Fruit fly (Drosophila melanogaster) whole organism, prepupa: Measurements from ENCODE around the gene CG45067.
A peak's percentile ranks its signal among the peaks of the same experiment; 100 is the strongest.

ENCODE experiments used
- Blimp-1 ChIP-seq: fragments of 200-800 bp; sonication (Bioruptor generic); optimal IDR thresholded peaks from 3 replicates; lab custom pipeline; 2017; ENCODE audit warnings: missing biosample characterization, missing genetic modification characterization, mild to moderate bottlenecking, moderate library complexity, missing genetic modification reagents
- CG10669 ChIP-seq: fragments of 200-800 bp; sonication (Bioruptor generic); optimal IDR thresholded peaks from 3 replicates; lab custom pipeline; 2018; ENCODE audit warnings: missing biosample characterization, mild to moderate bottlenecking, missing genetic modification characterization, moderate library complexity
- CG11294 ChIP-seq: fragments of 200-800 bp; sonication (Bioruptor generic); IDR thresholded peaks from 2 replicates; pipeline ENCODE4 v1.3.6; 2022; ENCODE audit warnings: missing biosample characterization, missing genetic modification characterization
- CG11762 ChIP-seq: fragments of 200-800 bp; sonication (Bioruptor generic); optimal IDR thresholded peaks from 3 replicates; lab custom pipeline; 2016; ENCODE audit warnings: missing biosample characterization, missing genetic modification characterization; ENCODE audit not compliant: insufficient read depth
- CG11902 ChIP-seq: fragments of 200-800 bp; sonication (Bioruptor generic); optimal IDR thresholded peaks from 3 replicates; lab custom pipeline; 2016; ENCODE audit warnings: missing biosample characterization, missing genetic modification characterization
- CG1621 ChIP-seq: fragments of 200-800 bp; sonication (Bioruptor generic); optimal IDR thresholded peaks from 3 replicates; lab custom pipeline; 2018; ENCODE audit warnings: missing biosample characterization, mild to moderate bottlenecking, missing genetic modification characterization
- CG31627 ChIP-seq: fragments of 200-800 bp; sonication (Bioruptor generic); optimal IDR thresholded peaks from 3 replicates; lab custom pipeline; 2016; ENCODE audit warnings: missing biosample characterization, missing genetic modification characterization
- CG32006 ChIP-seq: fragments of 200-800 bp; sonication (Bioruptor generic); optimal IDR thresholded peaks from 3 replicates; lab custom pipeline; 2017; ENCODE audit warnings: missing biosample characterization, mild to moderate bottlenecking, missing genetic modification characterization
- CG34406 ChIP-seq: fragments of 200-800 bp; sonication (Bioruptor generic); optimal IDR thresholded peaks from 3 replicates; lab custom pipeline; 2016; ENCODE audit warnings: missing biosample characterization, missing genetic modification characterization
- CG3919 ChIP-seq: fragments of 200-800 bp; sonication (Bioruptor generic); optimal IDR thresholded peaks from 3 replicates; lab custom pipeline; 2016; ENCODE audit warnings: missing biosample characterization, missing genetic modification characterization
- CG6276 ChIP-seq: fragments of 200-800 bp; sonication (Bioruptor generic); optimal IDR thresholded peaks from 2 replicates; lab custom pipeline; 2017; ENCODE audit warnings: missing biosample characterization, mild to moderate bottlenecking, missing genetic modification characterization
- CG6792 ChIP-seq: fragments of 200-800 bp; sonication (Bioruptor generic); optimal IDR thresholded peaks from 3 replicates; lab custom pipeline; 2016; ENCODE audit warnings: missing biosample characterization, missing genetic modification characterization
- CG6808 ChIP-seq: fragments of 200-800 bp; sonication (Bioruptor generic); optimal IDR thresholded peaks from 3 replicates; lab custom pipeline; 2017; ENCODE audit warnings: missing biosample characterization, missing genetic modification characterization, mild to moderate bottlenecking, moderate library complexity, missing genetic modification reagents
- CG6854 ChIP-seq: fragments of 200-800 bp; sonication (Bioruptor generic); optimal IDR thresholded peaks from 2 replicates; lab custom pipeline; 2017; ENCODE audit warnings: missing biosample characterization, mild to moderate bottlenecking, missing genetic modification characterization
- CG7368 ChIP-seq: fragments of 200-800 bp; sonication (Bioruptor generic); optimal IDR thresholded peaks from 3 replicates; lab custom pipeline; 2016; ENCODE audit warnings: missing biosample characterization, missing genetic modification characterization
- CG8119 ChIP-seq: fragments of 200-800 bp; sonication (Bioruptor generic); IDR thresholded peaks from 3 replicates; pipeline ENCODE4 v1.3.6; 2022; ENCODE audit warnings: missing biosample characterization, missing genetic modification characterization
- CG8632 ChIP-seq: fragments of 200-800 bp; sonication (Bioruptor generic); optimal IDR thresholded peaks from 3 replicates; lab custom pipeline; 2016; ENCODE audit warnings: missing biosample characterization, missing genetic modification characterization
- CG9139 ChIP-seq: fragments of 200-800 bp; sonication (Bioruptor generic); optimal IDR thresholded peaks from 3 replicates; lab custom pipeline; 2017; ENCODE audit warnings: missing biosample characterization, mild to moderate bottlenecking, missing genetic modification characterization
- Eip75B ChIP-seq: fragments of 200-800 bp; sonication (Bioruptor generic); optimal IDR thresholded peaks from 3 replicates; lab custom pipeline; 2016; ENCODE audit warnings: missing biosample characterization, missing genetic modification characterization
- Eip78C ChIP-seq: fragments of 200-800 bp; sonication (Bioruptor generic); peaks from one replicate; lab custom pipeline; 2016; ENCODE audit warnings: missing biosample characterization, missing genetic modification characterization
- Eip93F ChIP-seq: fragments of 200-800 bp; sonication (Bioruptor generic); optimal IDR thresholded peaks from 2 replicates; lab custom pipeline; 2016; ENCODE audit warnings: missing biosample characterization, mild to moderate bottlenecking, missing genetic modification characterization
- Ets96B ChIP-seq: fragments of 200-800 bp; optimal IDR thresholded peaks from 2 replicates; lab custom pipeline; 2019; ENCODE audit warnings: missing biosample characterization, mild to moderate bottlenecking, missing genetic modification characterization, moderate library complexity
- Gug ChIP-seq: fragments of 200-800 bp; sonication (Bioruptor generic); IDR thresholded peaks from 2 replicates; pipeline ENCODE4 v1.3.6; 2022; ENCODE audit warnings: missing biosample characterization, missing genetic modification characterization
- Hr38 ChIP-seq: sonication (Bioruptor generic); optimal IDR thresholded peaks from 2 replicates; lab custom pipeline; 2016; ENCODE audit warnings: missing biosample characterization, missing genetic modification characterization
- Hr4 ChIP-seq: fragments of 200-800 bp; sonication (Bioruptor generic); optimal IDR thresholded peaks from 3 replicates; lab custom pipeline; 2016; ENCODE audit warnings: missing biosample characterization, missing genetic modification characterization
- Lpt ChIP-seq: fragments of 200-800 bp; sonication (Bioruptor generic); optimal IDR thresholded peaks from 3 replicates; lab custom pipeline; 2016; ENCODE audit warnings: missing biosample characterization, missing genetic modification characterization
- Met ChIP-seq: fragments of 200-800 bp; sonication (Bioruptor generic); optimal IDR thresholded peaks from 3 replicates; lab custom pipeline; 2016; ENCODE audit warnings: missing biosample characterization, missing genetic modification characterization
- OdsH ChIP-seq: fragments of 200-800 bp; sonication (Bioruptor generic); optimal IDR thresholded peaks from 3 replicates; lab custom pipeline; 2016; ENCODE audit warnings: missing biosample characterization, missing genetic modification characterization
- Smox ChIP-seq: fragments of 200-800 bp; sonication (Bioruptor generic); optimal IDR thresholded peaks from 3 replicates; lab custom pipeline; 2016; ENCODE audit warnings: missing biosample characterization, missing genetic modification characterization
- Sox102F ChIP-seq: fragments of 200-800 bp; sonication (Bioruptor generic); optimal IDR thresholded peaks from 2 replicates; lab custom pipeline; 2016; ENCODE audit warnings: missing biosample characterization, mild to moderate bottlenecking, missing genetic modification characterization
- Sox14 ChIP-seq: fragments of 200-800 bp; sonication (Bioruptor generic); optimal IDR thresholded peaks from 3 replicates; lab custom pipeline; 2016; ENCODE audit warnings: missing biosample characterization, missing genetic modification characterization
- Sox15 ChIP-seq: fragments of 200-800 bp; sonication (Bioruptor generic); optimal IDR thresholded peaks from 3 replicates; lab custom pipeline; 2016; ENCODE audit warnings: missing biosample characterization, missing genetic modification characterization
- achi ChIP-seq: fragments of 200-800 bp; sonication (Bioruptor generic); optimal IDR thresholded peaks from 3 replicates; lab custom pipeline; 2016; ENCODE audit warnings: missing biosample characterization, missing genetic modification characterization
- cyc ChIP-seq: fragments of 200-800 bp; sonication (Bioruptor generic); optimal IDR thresholded peaks from 3 replicates; lab custom pipeline; 2016; ENCODE audit warnings: missing biosample characterization, missing genetic modification characterization
- dac ChIP-seq: fragments of 200-800 bp; sonication (Bioruptor generic); optimal IDR thresholded peaks from 2 replicates; lab custom pipeline; 2017; ENCODE audit warnings: missing biosample characterization, mild to moderate bottlenecking, missing genetic modification characterization
- eg ChIP-seq: fragments of 200-800 bp; sonication (Bioruptor generic); IDR thresholded peaks from 3 replicates; pipeline ENCODE4 v1.3.6; 2022; ENCODE audit warnings: missing biosample characterization, missing genetic modification characterization
- esn ChIP-seq: fragments of 200-800 bp; sonication (Bioruptor generic); optimal IDR thresholded peaks from 2 replicates; lab custom pipeline; 2016; ENCODE audit warnings: missing biosample characterization, mild to moderate bottlenecking, missing genetic modification characterization, moderate library complexity
- fd59A ChIP-seq: fragments of 200-800 bp; sonication (Bioruptor generic); optimal IDR thresholded peaks from 2 replicates; lab custom pipeline; 2017; ENCODE audit warnings: missing biosample characterization, mild to moderate bottlenecking, missing genetic modification characterization, missing genetic modification reagents
- fd85E ChIP-seq: fragments of 200-800 bp; sonication (Bioruptor generic); optimal IDR thresholded peaks from 3 replicates; lab custom pipeline; 2016; ENCODE audit warnings: missing biosample characterization, missing genetic modification characterization
- fkh ChIP-seq: fragments of 200-800 bp; sonication (Bioruptor generic); optimal IDR thresholded peaks from 3 replicates; lab custom pipeline; 2017; ENCODE audit warnings: missing biosample characterization, mild to moderate bottlenecking, missing genetic modification characterization, moderate library complexity
- net ChIP-seq: fragments of 200-800 bp; sonication (Bioruptor generic); optimal IDR thresholded peaks from 3 replicates; lab custom pipeline; 2016; ENCODE audit warnings: missing biosample characterization, missing genetic modification characterization
- pdm3 ChIP-seq: fragments of 200-800 bp; sonication (Bioruptor generic); optimal IDR thresholded peaks from 3 replicates; lab custom pipeline; 2016; ENCODE audit warnings: missing biosample characterization, missing genetic modification characterization
- salr ChIP-seq, 2 experiments: fragments of 200-800 bp; sonication (Bioruptor generic); optimal IDR thresholded peaks; 3 replicates each; lab custom pipeline; 2016 to 2018; ENCODE audit warnings: missing biosample characterization in 2 of 2, missing genetic modification characterization in 2 of 2, mild to moderate bottlenecking in 1 of 2
- spab ChIP-seq: fragments of 200-800 bp; sonication (Bioruptor generic); optimal IDR thresholded peaks from 2 replicates; lab custom pipeline; 2017; ENCODE audit warnings: missing biosample characterization, mild to moderate bottlenecking, missing genetic modification characterization, missing genetic modification reagents
- topi ChIP-seq: fragments of 200-800 bp; sonication (Bioruptor generic); optimal IDR thresholded peaks from 3 replicates; lab custom pipeline; 2016; ENCODE audit warnings: missing biosample characterization, missing genetic modification characterization
- vri ChIP-seq: fragments of 200-800 bp; sonication (Bioruptor generic); optimal IDR thresholded peaks from 3 replicates; lab custom pipeline; 2016; ENCODE audit warnings: missing biosample characterization, mild to moderate bottlenecking, missing genetic modification characterization

CG45067 gene

DNA sequence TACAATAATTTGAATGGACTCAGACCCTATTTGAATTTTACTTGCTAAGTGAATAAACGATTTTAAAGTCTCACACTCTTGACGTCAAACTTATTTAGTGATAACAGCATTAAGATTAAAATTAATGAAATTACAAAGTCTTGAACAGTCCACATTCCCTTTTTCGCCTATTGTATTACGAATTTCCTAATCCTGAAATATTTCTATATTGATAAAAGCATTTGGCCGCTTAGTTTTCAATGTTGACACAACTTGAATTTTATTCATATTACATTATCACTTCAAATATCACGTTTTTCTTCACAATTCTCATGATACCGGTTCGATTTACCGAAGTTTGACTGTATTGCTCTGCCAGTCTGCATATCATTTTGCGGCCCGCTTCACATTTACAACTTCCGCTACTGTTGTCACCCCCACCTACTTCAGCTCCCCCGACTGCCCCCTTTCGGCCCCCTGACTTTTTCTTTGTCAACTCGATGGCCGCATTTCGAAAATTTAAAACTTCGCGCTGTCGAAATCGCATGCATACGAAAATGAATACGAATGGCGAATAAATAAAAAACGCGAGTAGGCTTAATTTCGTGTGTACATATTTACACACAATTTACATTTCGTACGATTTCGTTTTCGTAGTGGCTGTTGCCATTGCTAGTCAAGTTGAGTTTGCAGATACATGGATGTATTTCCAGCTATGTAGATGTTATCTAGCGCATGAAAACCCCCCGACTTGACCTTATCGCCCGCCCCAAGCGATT is 35.7 kb downstream of the CG45067 start (continued):
- no peak for TF ChIP-seq fd59A (GFP tag; lab: Kevin White, UChicago)
- peak; percentile 87 for TF ChIP-seq Eip78C (GFP tag; lab: Kevin White, UChicago)
- TF ChIP-seq eg (GFP tag; lab: Robert Waterston, UW): no peak
- no peak for TF ChIP-seq Eip75B (GFP tag; lab: Kevin White, UChicago)
- TF ChIP-seq CG9139 (GFP tag; lab: Kevin White, UChicago): no peak
- no peak for TF ChIP-seq dac (GFP tag; lab: Kevin White, UChicago)
- TF ChIP-seq CG31627 (GFP tag; lab: Kevin White, UChicago): peak; percentile 73
- peak; percentile 50 for TF ChIP-seq esn
- TF ChIP-seq CG11762 (GFP tag; lab: Kevin White, UChicago): peak; percentile 58
- no peak for TF ChIP-seq CG11294 (GFP tag; lab: Robert Waterston, UW)

DNA sequence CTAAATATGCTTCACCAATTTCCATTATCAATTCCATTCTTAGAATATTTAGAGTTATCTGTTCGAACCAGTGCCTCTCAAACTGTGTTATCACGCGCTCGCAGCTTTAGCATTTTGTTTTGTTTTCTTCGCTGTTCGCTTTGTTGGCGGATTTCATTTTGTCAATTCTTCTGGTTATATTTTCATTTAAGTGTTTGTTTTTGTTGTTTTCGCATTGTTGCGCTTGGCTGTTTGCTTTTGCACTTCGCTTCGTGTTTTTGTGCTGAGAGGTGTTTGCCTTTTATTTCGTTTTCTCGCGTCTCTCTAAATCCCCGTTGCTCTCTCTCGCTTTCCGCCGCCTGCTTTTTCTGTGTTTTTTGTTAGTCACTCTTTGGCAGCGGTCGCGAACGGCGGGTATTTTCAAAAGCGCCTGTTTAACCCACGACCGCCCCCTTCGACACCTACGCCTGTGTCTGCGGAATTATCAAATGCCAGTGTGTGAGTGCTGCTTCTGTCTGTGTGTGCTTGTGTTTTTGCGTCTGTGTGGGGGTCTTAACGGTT is 36.6 kb downstream of the CG45067 start:
- peak; percentile 61 for TF ChIP-seq esn
- TF ChIP-seq CG11294 (GFP tag; lab: Robert Waterston, UW): 0 out of 2 replicates have a peak, but pooled peaks have one; percentile 9
- TF ChIP-seq Gug: no peak
- TF ChIP-seq cyc (GFP tag; lab: Kevin White, UChicago): peak; percentile 23
- TF ChIP-seq CG7368 (GFP tag; lab: Kevin White, UChicago): peak; percentile 26
- peak; percentile 16 for TF ChIP-seq fd59A (GFP tag; lab: Kevin White, UChicago)
- peak; percentile 77 for TF ChIP-seq eg (GFP tag; lab: Robert Waterston, UW)
- peak; percentile 86 for TF ChIP-seq Sox102F (GFP tag; lab: Kevin White, UChicago)
- no peak for TF ChIP-seq CG11762 (GFP tag; lab: Kevin White, UChicago)
- no peak for TF ChIP-seq CG31627 (GFP tag; lab: Kevin White, UChicago)
- TF ChIP-seq salr (GFP tag; optimal IDR thresholded peaks at IDR 0.05; lab: Kevin White, UChicago): peak; percentile 4 to 61
- TF ChIP-seq Eip78C (GFP tag; lab: Kevin White, UChicago): peak; percentile 83
- TF ChIP-seq Ets96B (tag; lab: Kevin White, UChicago): peak; percentile 31
- TF ChIP-seq CG32006 (GFP tag; lab: Kevin White, UChicago): peak; percentile 21
- no peak for TF ChIP-seq Sox15 (GFP tag; lab: Kevin White, UChicago)
- TF ChIP-seq CG6808 (GFP tag; lab: Kevin White, UChicago): peak; percentile 36
- TF ChIP-seq spab: no peak
- peak; percentile 75 for TF ChIP-seq CG1621 (tag; lab: Kevin White, UChicago)
- peak; percentile 69 for TF ChIP-seq achi
- TF ChIP-seq Met (GFP tag; lab: Kevin White, UChicago): peak; percentile 72
- peak; percentile 54 for TF ChIP-seq CG6792 (GFP tag; lab: Kevin White, UChicago)
- TF ChIP-seq fd85E (GFP tag; lab: Kevin White, UChicago): peak; percentile 2
- peak; percentile 73 for TF ChIP-seq CG6854
- peak; percentile 29 for TF ChIP-seq Smox (GFP tag; lab: Kevin White, UChicago)
- TF ChIP-seq CG34406 (GFP tag; lab: Kevin White, UChicago): peak; percentile 62
- TF ChIP-seq CG9139 (GFP tag; lab: Kevin White, UChicago): peak; percentile 7
- peak; percentile 62 for TF ChIP-seq CG6276 (GFP tag; lab: Kevin White, UChicago)
- TF ChIP-seq CG8632 (GFP tag; lab: Kevin White, UChicago): peak; percentile 62
- peak; percentile 52 for TF ChIP-seq CG10669 (GFP tag; lab: Kevin White, UChicago)
- TF ChIP-seq CG3919 (GFP tag; lab: Kevin White, UChicago): peak; percentile 48
- no peak for TF ChIP-seq Blimp-1 (GFP tag; lab: Kevin White, UChicago)
- TF ChIP-seq CG8119: peak; percentile 91
- TF ChIP-seq OdsH (GFP tag; lab: Kevin White, UChicago): peak; percentile 38
- TF ChIP-seq vri (GFP tag; lab: Kevin White, UChicago): peak; percentile 91
- no peak for TF ChIP-seq Hr38
- peak; percentile 56 for TF ChIP-seq pdm3 (GFP tag; lab: Kevin White, UChicago)
- TF ChIP-seq topi (GFP tag; lab: Kevin White, UChicago): peak; percentile 6
- peak; percentile 62 for TF ChIP-seq fkh (GFP tag; lab: Kevin White, UChicago)
- peak; percentile 29 for TF ChIP-seq Hr4
- TF ChIP-seq CG11902 (GFP tag; lab: Kevin White, UChicago): peak; percentile 8
- peak; percentile 81 for TF ChIP-seq net (GFP tag; lab: Kevin White, UChicago)
- TF ChIP-seq Eip93F: peak; percentile 62
- TF ChIP-seq Sox14 (GFP tag; lab: Kevin White, UChicago): peak; percentile 54
- peak; percentile 80 for TF ChIP-seq Lpt (GFP tag; lab: Kevin White, UChicago)
